Fruit fly (Drosophila melanogaster) whole organism, embryonic: Measurements from ENCODE around the gene RSG7.

Experiments
- Atf3 ChIP-seq: fragments of 200-800 bp; sonication (Bioruptor generic); optimal IDR thresholded peaks from 3 replicates; lab custom pipeline; 2016; ENCODE audit warnings: missing biosample characterization, missing genetic modification characterization
- Bteb2 ChIP-seq: fragments of 200-800 bp; sonication (Bioruptor generic); optimal IDR thresholded peaks from 2 replicates; lab custom pipeline; 2016; ENCODE audit warnings: missing biosample characterization, missing genetic modification characterization
- CG10979 ChIP-seq: fragments of 200-800 bp; sonication (Bioruptor generic); optimal IDR thresholded peaks from 2 replicates; lab custom pipeline; 2018; ENCODE audit warnings: missing biosample characterization, mild to moderate bottlenecking, missing genetic modification characterization, moderate library complexity
- CG12236 ChIP-seq: fragments of 200-800 bp; sonication (Bioruptor generic); optimal IDR thresholded peaks from 2 replicates; lab custom pipeline; 2016; ENCODE audit warnings: missing biosample characterization, missing genetic modification characterization
- CG14014 ChIP-seq: fragments of 200-800 bp; sonication (Bioruptor generic); IDR thresholded peaks from 2 replicates; pipeline ENCODE4 v1.3.6; 2022; ENCODE audit warnings: missing biosample characterization, missing genetic modification characterization
- CG14965 ChIP-seq: fragments of 200-800 bp; sonication (Bioruptor generic); optimal IDR thresholded peaks from 2 replicates; lab custom pipeline; 2016; ENCODE audit warnings: missing biosample characterization, missing genetic modification characterization, borderline replicate concordance
- CG15269 ChIP-seq: fragments of 200-800 bp; sonication (Bioruptor generic); optimal IDR thresholded peaks from 2 replicates; lab custom pipeline; 2018; ENCODE audit warnings: missing biosample characterization, mild to moderate bottlenecking, missing genetic modification characterization, moderate library complexity
- CG17612 ChIP-seq: fragments of 200-800 bp; sonication (Bioruptor generic); IDR thresholded peaks from 2 replicates; pipeline ENCODE4 v1.3.6; 2022; ENCODE audit warnings: missing biosample characterization, missing genetic modification characterization
- CG18011 ChIP-seq: fragments of 200-800 bp; sonication (Bioruptor generic); optimal IDR thresholded peaks from 2 replicates; lab custom pipeline; 2017; ENCODE audit warnings: missing biosample characterization, missing genetic modification characterization, mild to moderate bottlenecking, moderate library complexity, missing genotype
- CG2199 ChIP-seq: fragments of 200-800 bp; sonication (Bioruptor generic); IDR thresholded peaks from 3 replicates; pipeline ENCODE4 v1.3.6; 2022; ENCODE audit warnings: missing biosample characterization, missing genetic modification characterization
- CG3065 ChIP-seq: fragments of 200-800 bp; sonication (Bioruptor generic); optimal IDR thresholded peaks from 2 replicates; lab custom pipeline; 2016; ENCODE audit warnings: missing biosample characterization, missing genetic modification characterization
- CG31441 ChIP-seq: fragments of 200-800 bp; sonication (Bioruptor generic); IDR thresholded peaks from 2 replicates; pipeline ENCODE4 v1.3.6; 2022; ENCODE audit warnings: missing biosample characterization, missing genetic modification characterization
- CG3726 ChIP-seq: fragments of 200-800 bp; sonication (Bioruptor generic); IDR thresholded peaks from 3 replicates; pipeline ENCODE4, ENCODE4 v1.3.6; 2022; ENCODE audit warnings: missing biosample characterization, missing genetic modification characterization
- CG3847 ChIP-seq: fragments of 200-800 bp; sonication (Bioruptor generic); IDR thresholded peaks from 2 replicates; pipeline ENCODE4 v1.3.6; 2022; ENCODE audit warnings: missing biosample characterization, missing genetic modification characterization
- CG3995 ChIP-seq: fragments of 200-800 bp; sonication (Bioruptor generic); optimal IDR thresholded peaks from 3 replicates; lab custom pipeline; 2016; ENCODE audit warnings: missing biosample characterization, missing genetic modification characterization
- CG4282 ChIP-seq: fragments of 200-800 bp; sonication (Bioruptor generic); optimal IDR thresholded peaks from 2 replicates; lab custom pipeline; 2016; ENCODE audit warnings: missing biosample characterization, missing genetic modification characterization
- CG4854 ChIP-seq: fragments of 200-800 bp; sonication (Bioruptor generic); optimal IDR thresholded peaks from 2 replicates; lab custom pipeline; 2016; ENCODE audit warnings: missing biosample characterization, missing genetic modification characterization, inconsistent platforms
- CG5245 ChIP-seq: fragments of 200-800 bp; sonication (Bioruptor generic); optimal IDR thresholded peaks from 3 replicates; lab custom pipeline; 2016; ENCODE audit warnings: missing biosample characterization, missing genetic modification characterization
- CG6813 ChIP-seq: fragments of 200-800 bp; sonication (Bioruptor generic); optimal IDR thresholded peaks from 2 replicates; lab custom pipeline; 2017; ENCODE audit warnings: missing biosample characterization, missing genetic modification characterization, mild to moderate bottlenecking, moderate library complexity, missing genetic modification reagents
- CG8478 ChIP-seq: fragments of >200 bp; optimal IDR thresholded peaks from 2 replicates; lab custom pipeline; 2018
- CTCF ChIP-seq: fragments of 200-800 bp; sonication (Bioruptor generic); optimal IDR thresholded peaks from 2 replicates; lab custom pipeline; 2017; ENCODE audit warnings: missing biosample characterization, mild to moderate bottlenecking, missing genetic modification characterization, moderate library complexity
- CrebB ChIP-seq: fragments of 200-800 bp; sonication (Bioruptor generic); optimal IDR thresholded peaks from 3 replicates; lab custom pipeline; 2018; ENCODE audit warnings: missing biosample characterization, mild to moderate bottlenecking, missing genetic modification characterization
- H2.0 ChIP-seq: fragments of 200-800 bp; sonication (Bioruptor generic); IDR thresholded peaks from 2 replicates; pipeline ENCODE4 v1.3.6; 2022; ENCODE audit warnings: missing biosample characterization, missing genetic modification characterization
- HmgZ ChIP-seq: fragments of 200-800 bp; sonication (Bioruptor generic); optimal IDR thresholded peaks from 2 replicates; lab custom pipeline; 2018; ENCODE audit warnings: missing biosample characterization, mild to moderate bottlenecking, missing genetic modification characterization
- MBD-R2 ChIP-seq: fragments of 200-800 bp; sonication (Bioruptor generic); IDR thresholded peaks from 2 replicates; pipeline ENCODE4 v1.3.6; 2022; ENCODE audit warnings: missing biosample characterization, missing genetic modification characterization
- amos ChIP-seq: fragments of 200-800 bp; sonication (Bioruptor generic); IDR thresholded peaks from 2 replicates; pipeline ENCODE4 v1.3.6; 2022; ENCODE audit warnings: missing biosample characterization, missing genetic modification characterization; ENCODE audit not compliant: partially characterized antibody
- ara ChIP-seq: fragments of 200-800 bp; sonication (Bioruptor generic); IDR thresholded peaks from 2 replicates; pipeline ENCODE4 v1.3.6; 2022; ENCODE audit warnings: missing biosample characterization, missing genetic modification characterization
- ash1 ChIP-seq: fragments of 200-800 bp; sonication (Bioruptor generic); optimal IDR thresholded peaks from 2 replicates; lab custom pipeline; 2018; ENCODE audit warnings: missing biosample characterization, mild to moderate bottlenecking, missing genetic modification characterization
- cad ChIP-seq: fragments of >200 bp; optimal IDR thresholded peaks from 2 replicates; lab custom pipeline; 2017; ENCODE audit warnings: missing biosample characterization, missing genetic modification characterization
- chif ChIP-seq, 2 experiments: fragments of 200-800 bp; sonication (Bioruptor generic); optimal IDR thresholded peaks; 3 replicates each; lab custom pipeline; 2016; ENCODE audit warnings: missing biosample characterization in 2 of 2, missing genetic modification characterization in 2 of 2
- crc ChIP-seq: fragments of 200-800 bp; sonication (Bioruptor generic); optimal IDR thresholded peaks from 2 replicates; lab custom pipeline; 2016; ENCODE audit warnings: missing biosample characterization, missing genetic modification characterization
- crol ChIP-seq: fragments of 200-800 bp; sonication (Bioruptor generic); IDR thresholded peaks from 2 replicates; pipeline ENCODE4 v1.3.6; 2022; ENCODE audit warnings: missing biosample characterization, missing genetic modification characterization
- da ChIP-seq: fragments of 200-800 bp; sonication (Bioruptor generic); optimal IDR thresholded peaks from 2 replicates; lab custom pipeline; 2016; ENCODE audit warnings: missing biosample characterization, missing genetic modification characterization
- danr ChIP-seq: fragments of 200-800 bp; sonication (Bioruptor generic); IDR thresholded peaks from 2 replicates; pipeline ENCODE4 v1.3.6; 2022; ENCODE audit warnings: missing biosample characterization, missing genetic modification characterization
- esg ChIP-seq: fragments of 200-800 bp; sonication (Bioruptor generic); conservative IDR thresholded peaks from 2 replicates; pipeline ENCODE4 v1.3.6; 2022; ENCODE audit warnings: missing biosample characterization, missing genetic modification characterization
- exex ChIP-seq: fragments of 200-800 bp; sonication (Bioruptor generic); optimal IDR thresholded peaks from 4 replicates; lab custom pipeline; 2018; ENCODE audit warnings: missing biosample characterization, mild to moderate bottlenecking, missing genetic modification characterization, moderate library complexity
- fd102C ChIP-seq: fragments of 200-800 bp; sonication (Bioruptor generic); optimal IDR thresholded peaks from 2 replicates; lab custom pipeline; 2018; ENCODE audit warnings: missing biosample characterization, mild to moderate bottlenecking, missing genetic modification characterization, moderate library complexity
- ftz-f1 ChIP-seq: fragments of 200-800 bp; sonication (Bioruptor generic); optimal IDR thresholded peaks from 2 replicates; lab custom pipeline; 2016; ENCODE audit warnings: missing biosample characterization, missing genetic modification characterization
- grn ChIP-seq: fragments of 200-800 bp; sonication (Bioruptor generic); optimal IDR thresholded peaks from 3 replicates; lab custom pipeline; 2017; ENCODE audit warnings: missing biosample characterization, missing genetic modification characterization
- h ChIP-seq: fragments of >200 bp; optimal IDR thresholded peaks from 2 replicates; lab custom pipeline; 2017
- knrl ChIP-seq: fragments of 200-800 bp; sonication (Bioruptor generic); IDR thresholded peaks from 3 replicates; pipeline ENCODE4 v1.3.6; 2022; ENCODE audit warnings: missing biosample characterization, missing genetic modification characterization; ENCODE audit not compliant: partially characterized antibody
- lbe ChIP-seq: fragments of 200-800 bp; sonication (Bioruptor generic); optimal IDR thresholded peaks from 2 replicates; lab custom pipeline; 2016; ENCODE audit warnings: missing biosample characterization, mild to moderate bottlenecking, missing genetic modification characterization
- lola ChIP-seq, 3 experiments: fragments of >200 bp in 2 of 3; fragments of 200-800 bp in 1 of 3; sonication (Bioruptor generic) in 1 of 3; optimal IDR thresholded peaks; 2 replicates each; lab custom pipeline; 2017 to 2019; ENCODE audit warnings: missing biosample characterization in 3 of 3, missing genetic modification characterization in 3 of 3, mild to moderate bottlenecking in 1 of 3, moderate library complexity in 1 of 3
- mld ChIP-seq: fragments of 200-800 bp; sonication (Bioruptor generic); IDR thresholded peaks from 3 replicates; pipeline ENCODE4 v1.3.6; 2022; ENCODE audit warnings: missing biosample characterization, missing genetic modification characterization; ENCODE audit not compliant: partially characterized antibody
- pfk ChIP-seq: fragments of 200-800 bp; sonication (Bioruptor generic); optimal IDR thresholded peaks from 2 replicates; lab custom pipeline; 2018; ENCODE audit warnings: missing biosample characterization, mild to moderate bottlenecking, missing genetic modification characterization, moderate library complexity
- scrt ChIP-seq: fragments of 200-800 bp; sonication (Bioruptor generic); optimal IDR thresholded peaks from 2 replicates; lab custom pipeline; 2018; ENCODE audit warnings: missing biosample characterization, mild to moderate bottlenecking, missing genetic modification characterization, moderate library complexity
- sens ChIP-seq: fragments of 200-800 bp; sonication (Bioruptor generic); peaks from one replicate; lab custom pipeline; 2016; ENCODE audit warnings: missing biosample characterization, missing genetic modification characterization
- stwl ChIP-seq: fragments of 200-800 bp; sonication (Bioruptor generic); optimal IDR thresholded peaks from 3 replicates; lab custom pipeline; 2018; ENCODE audit warnings: missing biosample characterization, mild to moderate bottlenecking, missing genetic modification characterization, moderate library complexity
- tgo ChIP-seq: fragments of 200-800 bp; sonication (Bioruptor generic); IDR thresholded peaks from 3 replicates; pipeline ENCODE4 v1.3.6; 2022; ENCODE audit warnings: missing biosample characterization, missing genetic modification characterization
- unpg ChIP-seq: fragments of 200-800 bp; sonication (Bioruptor generic); optimal IDR thresholded peaks from 3 replicates; lab custom pipeline; 2018; ENCODE audit warnings: missing biosample characterization, mild to moderate bottlenecking, missing genetic modification characterization, moderate library complexity
- vvl ChIP-seq: fragments of 200-800 bp; sonication (Bioruptor generic); IDR thresholded peaks from 2 replicates; pipeline ENCODE4 v1.3.6; 2022; ENCODE audit warnings: missing biosample characterization, missing genetic modification characterization
- wdn ChIP-seq: fragments of 200-800 bp; sonication (Bioruptor generic); IDR thresholded peaks from 2 replicates; pipeline ENCODE4 v1.3.6; 2022; ENCODE audit warnings: missing biosample characterization, missing genetic modification characterization
- zen ChIP-seq: fragments of 200-800 bp; sonication (Bioruptor generic); optimal IDR thresholded peaks from 3 replicates; lab custom pipeline; 2018; ENCODE audit warnings: missing biosample characterization, mild to moderate bottlenecking, missing genetic modification characterization, moderate library complexity

RSG7 gene

dm6 chrX:16833097-16833496, 11.1 kb downstream of the RSG7 start (continued):
- TF ChIP-seq CG3847 (GFP tag; lab: Robert Waterston, UW) (peak; percentile 55), lbe (GFP tag; lab: Kevin White, UChicago) (no peak), tgo (GFP tag; lab: Robert Waterston, UW) (peak; percentile 72; the same call in 2 of the 3 replicates), grn (GFP tag; lab: Kevin White, UChicago) (no peak), da (GFP tag; lab: Kevin White, UChicago) (peak; percentile 38), amos (no peak), CG2199 (GFP tag; lab: Robert Waterston, UW) (no peak), CG4854 (GFP tag; lab: Kevin White, UChicago) (peak; percentile 42), CG15269 (peak; percentile 79), h (lab: Kevin White, UChicago) (no peak), mld (GFP tag; lab: Robert Waterston, UW) (no peak), lola (GFP tag; optimal IDR thresholded peaks at IDR 0.05; lab: Kevin White, UChicago) (peak in 1 of 3 experiments; percentile 65), vvl (GFP tag; lab: Robert Waterston, UW) (peak; percentile 87), CG3065 (GFP tag; lab: Kevin White, UChicago) (peak; percentile 9), exex (no peak), ftz-f1 (no peak), CG14014 (GFP tag; lab: Robert Waterston, UW) (peak; percentile 72; the same call in 1 of the 2 replicates), CG31441 (peak; percentile 87), sens (GFP tag; lab: Kevin White, UChicago) (peak; percentile 98), CG10979 (tag; lab: Kevin White, UChicago) (peak; percentile 84), crol (no peak), CrebB (tag; lab: Kevin White, UChicago) (peak; percentile 22), CG3995 (GFP tag; lab: Kevin White, UChicago) (no peak), scrt (GFP tag; lab: Kevin White, UChicago) (peak; percentile 30), CG6813 (GFP tag; lab: Kevin White, UChicago) (peak; percentile 61), fd102C (GFP tag; lab: Kevin White, UChicago) (no peak), CG8478 (lab: Kevin White, UChicago) (no peak), esg (peak; percentile 64), MBD-R2 (GFP tag; lab: Robert Waterston, UW) (no peak), Bteb2 (GFP tag; lab: Kevin White, UChicago) (peak; percentile 40), zen (peak; percentile 38), CG3726 (no peak), chif (GFP tag; optimal IDR thresholded peaks at IDR 0.05; lab: Kevin White, UChicago) (peak; percentile 72 to 82), CG18011 (peak; percentile 6), CG14965 (GFP tag; lab: Kevin White, UChicago) (peak; percentile 53), CG12236 (GFP tag; lab: Kevin White, UChicago) (peak; percentile 51), stwl (no peak), CG17612 (GFP tag; lab: Robert Waterston, UW) (0 out of 2 replicates have a peak, but pooled peaks have one; percentile 35), ara (peak; percentile 70), danr (GFP tag; lab: Robert Waterston, UW) (peak; percentile 36; the same call in 1 of the 2 replicates), HmgZ (tag; lab: Kevin White, UChicago) (peak; percentile 16), H2.0 (GFP tag; lab: Robert Waterston, UW) (peak; percentile 62), cad (no peak), CG4282 (GFP tag; lab: Kevin White, UChicago) (no peak), CG5245 (GFP tag; lab: Kevin White, UChicago) (peak; percentile 68), CTCF (GFP tag; lab: Kevin White, UChicago) (peak; percentile 49), wdn (GFP tag; lab: Robert Waterston, UW) (peak; percentile 57; the same call in 1 of the 2 replicates), ash1 (GFP tag; lab: Kevin White, UChicago) (no peak), Atf3 (GFP tag; lab: Kevin White, UChicago) (peak; percentile 62), crc (GFP tag; lab: Kevin White, UChicago) (no peak), knrl (no peak), unpg (GFP tag; lab: Kevin White, UChicago) (peak; percentile 83), pfk (GFP tag; lab: Kevin White, UChicago) (no peak)
